Fruit fly (Drosophila melanogaster): ENCODE data around the gene sav.

sav gene

DNA sequence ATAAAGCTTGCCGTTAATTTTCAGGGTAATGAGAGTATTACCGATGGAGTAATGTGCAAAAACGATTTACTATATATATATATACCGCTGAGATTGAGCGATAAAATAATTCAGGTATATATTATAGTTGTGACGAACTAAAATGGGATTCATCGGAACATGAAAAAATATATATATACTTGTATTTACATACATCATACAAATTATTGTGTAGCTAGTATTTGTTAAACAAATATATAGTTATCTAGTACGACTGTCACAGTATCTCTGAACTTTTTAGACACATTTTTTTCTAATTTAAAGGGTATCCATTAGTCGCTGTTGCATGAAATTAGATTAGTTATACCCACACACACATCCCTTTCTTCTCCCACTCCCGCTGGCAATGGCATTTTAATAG, 24.8 kb downstream of the sav start:
- TF ChIP-seq Dfd (GFP tag; optimal IDR thresholded peaks at IDR 0.05), result no peak
- no peak for TF ChIP-seq dl (GFP tag; optimal IDR thresholded peaks at IDR 0.05; ENCODE audit: insufficient read depth in 1 of 2, partially characterized antibody in 2 of 2)
- TF ChIP-seq sage (GFP tag; optimal IDR thresholded peaks at IDR 0.05), result no peak
- TF ChIP-seq CG9705 (GFP tag; optimal IDR thresholded peaks at IDR 0.05), result no peak
- no peak for TF ChIP-seq br (GFP tag; optimal IDR thresholded peaks at IDR 0.05)
- TF ChIP-seq Myc (optimal IDR thresholded peaks at IDR 0.05), result no peak
- no peak for TF ChIP-seq CrebA (GFP tag; optimal IDR thresholded peaks at IDR 0.05; ENCODE audit: borderline replicate concordance)
- TF ChIP-seq Hr83 (GFP tag; optimal IDR thresholded peaks at IDR 0.05; ENCODE audit: poor library complexity, severe bottlenecking), result no peak
- TF ChIP-seq dmrt93B (GFP tag; optimal IDR thresholded peaks at IDR 0.05), result no peak
- no peak for TF ChIP-seq GATAd (GFP tag; optimal IDR thresholded peaks at IDR 0.05)
- no peak for TF ChIP-seq brk (GFP tag; optimal IDR thresholded peaks at IDR 0.05)
- TF ChIP-seq Mio (GFP tag; optimal IDR thresholded peaks at IDR 0.05), result no peak
- TF ChIP-seq Hnf4 (GFP tag; optimal IDR thresholded peaks at IDR 0.05), result no peak
- TF ChIP-seq dsf (GFP tag; optimal IDR thresholded peaks at IDR 0.05; ENCODE audit: borderline replicate concordance), result no peak
- no peak for TF ChIP-seq sv (GFP tag; optimal IDR thresholded peaks at IDR 0.05)
- no peak for TF ChIP-seq OdsH (GFP tag; optimal IDR thresholded peaks at IDR 0.05)
- TF ChIP-seq Vsx2 (GFP tag; optimal IDR thresholded peaks at IDR 0.05; ENCODE audit: partially characterized antibody), result no peak

DNA sequence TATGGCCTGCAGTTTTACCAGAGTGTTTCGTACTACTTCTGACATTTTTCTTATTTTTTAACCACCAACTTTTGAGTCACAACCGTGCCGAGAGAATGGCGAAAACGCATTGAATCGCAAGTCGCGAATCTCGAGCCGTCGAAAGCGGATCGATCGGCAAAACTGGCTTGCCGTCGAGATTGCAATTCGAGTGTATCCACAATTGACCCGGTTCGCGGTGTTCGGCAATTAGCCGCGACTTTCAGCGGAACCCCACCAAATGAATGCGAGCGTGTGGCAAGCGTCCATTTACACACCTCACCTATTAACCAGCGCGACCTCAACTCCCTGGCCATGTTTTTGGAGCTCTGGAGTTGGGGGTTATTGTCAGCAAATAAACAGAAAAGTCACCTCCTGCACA, 25.6 kb downstream of the sav start, which contains the start of gene CG13833:
CG13833 (minus strand) TSS at position 101 of the 400 bp plus-strand sequence.
- TF ChIP-seq CrebA (GFP tag; optimal IDR thresholded peaks at IDR 0.05; ENCODE audit: borderline replicate concordance) (no peak), Dif (GFP tag; optimal IDR thresholded peaks at IDR 0.05; ENCODE audit: partially characterized antibody) (no peak), lola (GFP tag; optimal IDR thresholded peaks at IDR 0.05) (no peak), Hnf4 (GFP tag; optimal IDR thresholded peaks at IDR 0.05) (no peak), dmrt93B (GFP tag; optimal IDR thresholded peaks at IDR 0.05) (no peak), Dfd (GFP tag; optimal IDR thresholded peaks at IDR 0.05) (no peak), Myc (optimal IDR thresholded peaks at IDR 0.05) (no peak), ey (GFP tag; optimal IDR thresholded peaks at IDR 0.05) (no peak), Abd-B (GFP tag; optimal IDR thresholded peaks at IDR 0.05) (no peak), foxo (GFP tag; optimal IDR thresholded peaks at IDR 0.05) (no peak), dsf (GFP tag; optimal IDR thresholded peaks at IDR 0.05; ENCODE audit: borderline replicate concordance) (no peak), HLH106 (tag; optimal IDR thresholded peaks at IDR 0.05) (no peak), Sp1 (GFP tag; optimal IDR thresholded peaks at IDR 0.05) (no peak), pan (optimal IDR thresholded peaks at IDR 0.05) (no peak), psq (GFP tag; optimal IDR thresholded peaks at IDR 0.05) (no peak), Mio (GFP tag; optimal IDR thresholded peaks at IDR 0.05) (no peak), GATAd (GFP tag; optimal IDR thresholded peaks at IDR 0.05) (no peak), OdsH (GFP tag; optimal IDR thresholded peaks at IDR 0.05) (no peak), br (GFP tag; optimal IDR thresholded peaks at IDR 0.05) (no peak), brk (GFP tag; optimal IDR thresholded peaks at IDR 0.05) (no peak)

DNA sequence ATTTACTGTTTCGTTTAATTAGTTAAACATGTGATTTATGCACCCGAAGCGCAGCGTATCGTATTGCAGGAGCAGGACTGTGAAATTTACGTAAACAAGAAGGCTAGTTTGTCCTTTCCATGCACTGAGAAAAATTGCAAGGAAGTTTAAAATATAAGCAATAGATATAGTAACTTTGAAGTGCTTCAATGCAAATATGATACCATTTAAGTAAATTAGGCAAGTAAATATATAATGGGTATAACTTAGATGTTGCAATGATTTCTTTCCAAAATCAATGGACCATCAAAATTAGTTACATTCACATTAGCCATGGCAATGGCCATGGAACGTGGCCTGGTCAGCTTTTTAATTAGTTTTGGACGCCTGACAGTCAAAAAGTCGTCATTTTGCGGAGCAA, 30.2 kb downstream of the sav start:
- TF ChIP-seq Dif (GFP tag; optimal IDR thresholded peaks at IDR 0.05; ENCODE audit: partially characterized antibody), result no peak
- no peak for TF ChIP-seq GATAd (GFP tag; optimal IDR thresholded peaks at IDR 0.05)
- no peak for TF ChIP-seq Hnf4 (GFP tag; optimal IDR thresholded peaks at IDR 0.05)
- no peak for TF ChIP-seq sv (GFP tag; optimal IDR thresholded peaks at IDR 0.05)
- TF ChIP-seq OdsH (GFP tag; optimal IDR thresholded peaks at IDR 0.05), result no peak
- TF ChIP-seq dsf (GFP tag; optimal IDR thresholded peaks at IDR 0.05; ENCODE audit: borderline replicate concordance), result no peak
- TF ChIP-seq HLH106 (tag; optimal IDR thresholded peaks at IDR 0.05), result no peak
- no peak for TF ChIP-seq jim (GFP tag; optimal IDR thresholded peaks at IDR 0.05)

- no peak for TF ChIP-seq HLH106 (tag; optimal IDR thresholded peaks at IDR 0.05)
- no peak for TF ChIP-seq jim (GFP tag; optimal IDR thresholded peaks at IDR 0.05)
- no peak for TF ChIP-seq CG9705 (GFP tag; optimal IDR thresholded peaks at IDR 0.05)
- no peak for TF ChIP-seq foxo (GFP tag; optimal IDR thresholded peaks at IDR 0.05)
- TF ChIP-seq h (GFP tag; optimal IDR thresholded peaks at IDR 0.05), result no peak
- no peak for TF ChIP-seq Vsx2 (GFP tag; optimal IDR thresholded peaks at IDR 0.05; ENCODE audit: partially characterized antibody)
- TF ChIP-seq sv (GFP tag; optimal IDR thresholded peaks at IDR 0.05), result peak; percentile 25
- TF ChIP-seq CG32264 (GFP tag; optimal IDR thresholded peaks at IDR 0.05), result no peak
Observed at dm6 chr3R:23028506-23028905, 32.6 kb downstream of the sav start.

DNA sequence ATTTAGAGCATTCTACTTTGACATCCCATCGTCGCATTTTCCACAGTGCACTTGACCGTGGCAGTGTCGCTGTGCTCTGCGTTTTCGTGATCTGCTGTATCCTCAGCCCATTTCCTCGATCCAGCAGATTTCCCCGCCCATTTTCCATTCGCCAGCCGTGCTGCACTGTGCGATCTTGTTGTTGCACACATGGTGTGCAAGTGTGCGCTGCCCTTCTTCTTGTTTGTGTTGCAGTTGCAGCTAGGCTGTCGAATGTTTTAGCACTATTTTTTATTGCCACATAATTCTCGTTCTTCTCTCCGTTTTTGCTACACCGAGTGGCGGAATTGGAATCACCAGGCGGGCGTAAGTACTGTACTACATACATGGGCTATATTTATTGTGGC, 33.7 kb downstream of the sav start:
- TF ChIP-seq lola (GFP tag; optimal IDR thresholded peaks at IDR 0.05) (no peak), CrebA (GFP tag; optimal IDR thresholded peaks at IDR 0.05; ENCODE audit: borderline replicate concordance) (no peak), usp (GFP tag; optimal IDR thresholded peaks at IDR 0.05) (no peak), Abd-B (GFP tag; optimal IDR thresholded peaks at IDR 0.05) (no peak)

Data from whole organism, wandering third instar larva.